Worm (Caenorhabditis elegans) whole organism, L4 larva: Measurements from ENCODE around the gene srt-53.

Source experiments
- F10B5.3 ChIP-seq: sonication (generic microtip); optimal IDR thresholded peaks from 2 replicates; lab custom pipeline; 2016; ENCODE audit warnings: mild to moderate bottlenecking, missing genetic modification characterization, missing compliant biosample characterization
- F44E2.7 ChIP-seq: fragments of 200-800 bp; sonication (Bioruptor generic); IDR thresholded peaks from 2 replicates; pipeline ENCODE4 v2.1.2; 2022; ENCODE audit warnings: missing genetic modification characterization, missing compliant biosample characterization
- F49E8.2 ChIP-seq: sonication (generic microtip); optimal IDR thresholded peaks from 2 replicates; lab custom pipeline; 2016; ENCODE audit warnings: missing compliant biosample characterization, mild to moderate bottlenecking, missing genetic modification characterization, borderline replicate concordance
- R02D3.7 ChIP-seq: fragments of 150-350 bp; sonication (generic microtip); optimal IDR thresholded peaks from 3 replicates; lab custom pipeline; 2014; ENCODE audit warnings: missing biosample characterization, missing genetic modification characterization
- T26A8.4 ChIP-seq: fragments of 200-800 bp; sonication (Bioruptor generic); IDR thresholded peaks from 2 replicates; pipeline ENCODE4 v1.3.6; 2022; ENCODE audit warnings: missing genetic modification characterization, missing compliant biosample characterization
- Y48G9A.11 ChIP-seq: fragments of 200-800 bp; sonication (Bioruptor generic); IDR thresholded peaks from 2 replicates; pipeline ENCODE4 v1.3.6; 2022; ENCODE audit warnings: missing genetic modification reagents, missing genetic modification characterization, missing compliant biosample characterization
- aha-1 ChIP-seq: fragments of 150-350 bp; peaks from one replicate; lab custom pipeline; 2014; ENCODE audit warnings: missing biosample characterization, missing genetic modification characterization
- aly-2 ChIP-seq: sonication (generic microtip); optimal IDR thresholded peaks from 2 replicates; lab custom pipeline; 2018; ENCODE audit warnings: missing biosample characterization, missing genetic modification characterization
- ceh-28 ChIP-seq: fragments of 150-350 bp; optimal IDR thresholded peaks from 2 replicates; lab custom pipeline; 2014; ENCODE audit warnings: missing biosample characterization, missing genetic modification reagents, missing genetic modification characterization
- ceh-32 ChIP-seq: sonication (generic microtip); optimal IDR thresholded peaks from 2 replicates; lab custom pipeline; 2016; ENCODE audit warnings: mild to moderate bottlenecking, missing genetic modification characterization, missing compliant biosample characterization; ENCODE audit not compliant: poor library complexity
- ces-1 ChIP-seq: fragments of 150-350 bp; sonication (generic microtip); optimal IDR thresholded peaks from 4 replicates; lab custom pipeline; 2014; ENCODE audit warnings: missing biosample characterization, missing genetic modification reagents, missing genetic modification characterization
- ctbp-1 ChIP-seq: fragments of 200-800 bp; sonication (Bioruptor generic); IDR thresholded peaks from 2 replicates; pipeline ENCODE4 v1.3.6; 2022; ENCODE audit warnings: missing genetic modification reagents, missing genetic modification characterization, missing compliant biosample characterization
- daf-12 ChIP-seq: fragments of 150-350 bp; optimal IDR thresholded peaks from 2 replicates; lab custom pipeline; 2014; ENCODE audit warnings: missing biosample characterization, missing genetic modification reagents, missing genetic modification characterization
- daf-16 ChIP-seq, 3 experiments: sonication (generic microtip); optimal IDR thresholded peaks; 2 replicates each; lab custom pipeline; 2016 to 2017; ENCODE audit warnings: missing genetic modification characterization in 3 of 3, missing genetic modification reagents in 3 of 3, mild to moderate bottlenecking in 2 of 3, missing compliant biosample characterization in 2 of 3, missing biosample characterization in 1 of 3, moderate library complexity in 1 of 3
- dmd-6 ChIP-seq: fragments of 200-800 bp; sonication (Bioruptor generic); IDR thresholded peaks from 2 replicates; pipeline ENCODE4 v1.3.6; 2022; ENCODE audit warnings: missing genetic modification reagents, missing genetic modification characterization, missing compliant biosample characterization
- dmd-8 ChIP-seq: fragments of 200-800 bp; sonication (Bioruptor generic); IDR thresholded peaks from 2 replicates; pipeline ENCODE4 v1.3.6; 2022; ENCODE audit warnings: missing genetic modification characterization, missing compliant biosample characterization
- dpl-1 ChIP-seq: fragments of 150-350 bp; optimal IDR thresholded peaks from 2 replicates; lab custom pipeline; 2014; ENCODE audit warnings: missing biosample characterization, missing genetic modification reagents, missing genetic modification characterization
- duxl-1 ChIP-seq: sonication (generic microtip); optimal IDR thresholded peaks from 2 replicates; lab custom pipeline; 2016; ENCODE audit warnings: mild to moderate bottlenecking, missing genetic modification characterization, moderate library complexity, missing compliant biosample characterization; ENCODE audit not compliant: poor library complexity
- dve-1 ChIP-seq: sonication (generic microtip); optimal IDR thresholded peaks from 2 replicates; lab custom pipeline; 2017; ENCODE audit warnings: antibody characterized with exemption, mild to moderate bottlenecking, missing genetic modification characterization, missing compliant biosample characterization; ENCODE audit not compliant: insufficient read depth
- egl-27 ChIP-seq: sonication (generic microtip); optimal IDR thresholded peaks from 3 replicates; lab custom pipeline; 2017; ENCODE audit warnings: missing biosample characterization, missing genetic modification reagents, missing genetic modification characterization
- egl-43 ChIP-seq: fragments of 200-800 bp; sonication (Bioruptor generic); IDR thresholded peaks from 2 replicates; pipeline ENCODE4 v1.3.6; 2022; ENCODE audit warnings: missing genetic modification reagents, missing genetic modification characterization, missing compliant biosample characterization
- hif-1 ChIP-seq, 2 experiments: sonication (generic microtip); optimal IDR thresholded peaks; 2 replicates each; lab custom pipeline; 2016 to 2017; ENCODE audit warnings: missing compliant biosample characterization in 2 of 2, missing genetic modification characterization in 2 of 2, missing genetic modification reagents in 2 of 2, missing genotype in 2 of 2, mild to moderate bottlenecking in 1 of 2
- hlh-11 ChIP-seq: fragments of 200-800 bp; sonication (Bioruptor generic); optimal IDR thresholded peaks from 2 replicates; lab custom pipeline; 2018; ENCODE audit warnings: mild to moderate bottlenecking, missing genetic modification characterization, missing compliant biosample characterization
- jun-1 ChIP-seq: fragments of 150-350 bp; optimal IDR thresholded peaks from 2 replicates; lab custom pipeline; 2014; ENCODE audit warnings: missing biosample characterization, missing genetic modification reagents, missing genetic modification characterization
- lin-13 ChIP-seq: fragments of 150-350 bp; optimal IDR thresholded peaks from 2 replicates; lab custom pipeline; 2014; ENCODE audit warnings: missing biosample characterization, missing genetic modification reagents, missing genetic modification characterization
- lin-29 ChIP-seq: fragments of 200-800 bp; sonication (Bioruptor generic); IDR thresholded peaks from 2 replicates; pipeline ENCODE4 v1.3.6; 2022; ENCODE audit warnings: missing genetic modification reagents, missing genetic modification characterization, missing compliant biosample characterization
- lin-38 ChIP-seq: fragments of 200-800 bp; sonication (Bioruptor generic); IDR thresholded peaks from 2 replicates; pipeline ENCODE4 v1.3.6; 2022; ENCODE audit warnings: missing genetic modification reagents, missing genetic modification characterization, missing compliant biosample characterization
- mep-1 ChIP-seq: fragments of 150-350 bp; sonication (generic microtip); optimal IDR thresholded peaks from 3 replicates; lab custom pipeline; 2014; ENCODE audit warnings: missing biosample characterization, missing genetic modification characterization
- mes-2 ChIP-seq: sonication (generic microtip); optimal IDR thresholded peaks from 2 replicates; lab custom pipeline; 2016; ENCODE audit warnings: missing genotype, mild to moderate bottlenecking, missing genetic modification characterization, missing compliant biosample characterization; ENCODE audit not compliant: poor library complexity, severe bottlenecking
- mxl-3 ChIP-seq: fragments of 200-800 bp; sonication (Bioruptor generic); optimal IDR thresholded peaks from 2 replicates; lab custom pipeline; 2018; ENCODE audit warnings: mild to moderate bottlenecking, missing genetic modification characterization, missing compliant biosample characterization
- nhr-111 ChIP-seq: fragments of 200-800 bp; sonication (Bioruptor generic); optimal IDR thresholded peaks from 2 replicates; lab custom pipeline; 2018; ENCODE audit warnings: mild to moderate bottlenecking, missing genetic modification characterization, missing compliant biosample characterization
- nhr-25 ChIP-seq: sonication (generic microtip); optimal IDR thresholded peaks from 2 replicates; lab custom pipeline; 2017; ENCODE audit warnings: missing genetic modification characterization, mild to moderate bottlenecking, missing compliant biosample characterization, antibody characterized with exemption, moderate library complexity, borderline replicate concordance; ENCODE audit not compliant: insufficient read depth
- nhr-28 ChIP-seq: fragments of 150-350 bp; optimal IDR thresholded peaks from 2 replicates; lab custom pipeline; 2014; ENCODE audit warnings: missing biosample characterization, missing genetic modification characterization
- nhr-76 ChIP-seq: fragments of 150-350 bp; optimal IDR thresholded peaks from 2 replicates; lab custom pipeline; 2014; ENCODE audit warnings: missing biosample characterization, missing genetic modification characterization
- nhr-77 ChIP-seq: fragments of 150-350 bp; optimal IDR thresholded peaks from 2 replicates; lab custom pipeline; 2014; ENCODE audit warnings: missing biosample characterization, missing genetic modification characterization
- pha-4 ChIP-seq, 2 experiments: fragments of 150-350 bp in 1 of 2; fragments of 200-800 bp in 1 of 2; sonication (Bioruptor generic) in 1 of 2; IDR thresholded peaks in 1 of 2; optimal IDR thresholded peaks in 1 of 2; 2 replicates each; pipeline versions ENCODE4 v1.3.6 to Lab custom; 2014 to 2022; ENCODE audit warnings: missing genetic modification characterization in 2 of 2, missing genetic modification reagents in 2 of 2, missing biosample characterization in 1 of 2, missing compliant biosample characterization in 1 of 2
- php-3 ChIP-seq: fragments of 200-800 bp; sonication (Bioruptor generic); IDR thresholded peaks from 2 replicates; pipeline ENCODE4 v1.3.6; 2022; ENCODE audit warnings: missing genetic modification reagents, missing genetic modification characterization, missing compliant biosample characterization
- rbr-2 ChIP-seq: sonication (generic microtip); optimal IDR thresholded peaks from 2 replicates; lab custom pipeline; 2016; ENCODE audit warnings: missing genotype, missing genetic modification characterization, missing compliant biosample characterization
- set-16 ChIP-seq: fragments of 200-800 bp; sonication (Bioruptor generic); IDR thresholded peaks from 2 replicates; pipeline ENCODE4 v1.3.6; 2022; ENCODE audit warnings: missing genetic modification reagents, missing genetic modification characterization, missing compliant biosample characterization
- spr-3 ChIP-seq: fragments of 200-800 bp; sonication (Bioruptor generic); optimal IDR thresholded peaks from 2 replicates; lab custom pipeline; 2018; ENCODE audit warnings: mild to moderate bottlenecking, missing genetic modification characterization, missing compliant biosample characterization
- tra-1 ChIP-seq: fragments of 200-800 bp; sonication (Bioruptor generic); IDR thresholded peaks from 2 replicates; pipeline ENCODE4 v1.3.6; 2022; ENCODE audit warnings: missing genetic modification reagents, missing genetic modification characterization, missing compliant biosample characterization
- unc-130 ChIP-seq: sonication (generic microtip); optimal IDR thresholded peaks from 2 replicates; lab custom pipeline; 2016; ENCODE audit warnings: missing genetic modification reagents, missing genetic modification characterization, missing compliant biosample characterization
- unc-39 ChIP-seq: sonication (generic microtip); optimal IDR thresholded peaks from 2 replicates; lab custom pipeline; 2017; ENCODE audit warnings: missing biosample characterization, missing genetic modification characterization
- unc-62 ChIP-seq, 3 experiments: fragments of 150-350 bp in 1 of 3; sonication (generic microtip); optimal IDR thresholded peaks in 2 of 3; peaks in 1 of 3; 1 replicate in 1 of 3; 2 replicates in 2 of 3; lab custom pipeline; 2014 to 2017; ENCODE audit warnings: missing biosample characterization in 3 of 3, missing genetic modification characterization in 3 of 3, missing genetic modification reagents in 3 of 3, missing genotype in 1 of 3
- zip-11 ChIP-seq: fragments of 200-800 bp; sonication (Bioruptor generic); IDR thresholded peaks from 2 replicates; pipeline ENCODE4 v1.3.6; 2022; ENCODE audit warnings: missing genetic modification characterization, missing compliant biosample characterization

The srt-53 gene

ce11 chrV:7980370-7980987, 40.3 kb upstream of the srt-53 start (continued):
- peak in 1 of 2 experiments; percentile 21 for TF ChIP-seq hif-1 (tag; optimal IDR thresholded peaks at IDR 0.05; lab: Kevin White, UChicago)
- no peak for TF ChIP-seq daf-12
- TF ChIP-seq unc-39 = no peak
- TF ChIP-seq ces-1 (GFP tag; lab: Kevin White, UChicago) = no peak
- no peak for TF ChIP-seq duxl-1 (tag; lab: Kevin White, UChicago)
- no peak for TF ChIP-seq egl-43
- no peak for TF ChIP-seq ceh-32 (tag; lab: Kevin White, UChicago)
- no peak for TF ChIP-seq F49E8.2 (tag; lab: Kevin White, UChicago)
- peak in 1 of 2 experiments; percentile 36 for TF ChIP-seq daf-16 (GFP tag; optimal IDR thresholded peaks at IDR 0.05; lab: Kevin White, UChicago)
- TF ChIP-seq daf-16 (tag; optimal IDR thresholded peaks at IDR 0.05; lab: Kevin White, UChicago) = no peak
- TF ChIP-seq jun-1 (tag; lab: Kevin White, UChicago) = no peak
- 0 out of 2 replicates have a peak, but pooled peaks have one; percentile 60 for TF ChIP-seq tra-1 (GFP tag; lab: Robert Waterston, UW)
- TF ChIP-seq dpl-1 (GFP tag; lab: Kevin White, UChicago) = peak; percentile 2
- peak; percentile 97 for TF ChIP-seq aha-1 (tag; lab: Kevin White, UChicago)
- TF ChIP-seq Y48G9A.11 (GFP tag; lab: Robert Waterston, UW) = no peak
- no peak for TF ChIP-seq nhr-77 (tag; lab: Kevin White, UChicago)
- TF ChIP-seq ceh-28 (tag; lab: Kevin White, UChicago) = no peak
- no peak for TF ChIP-seq lin-38 (GFP tag; lab: Robert Waterston, UW)
- TF ChIP-seq spr-3 (GFP tag; lab: Kevin White, UChicago) = no peak
- no peak for TF ChIP-seq F10B5.3 (tag; lab: Kevin White, UChicago)
- TF ChIP-seq egl-27 (tag; lab: Kevin White, UChicago) = no peak
- no peak for TF ChIP-seq set-16 (GFP tag; lab: Robert Waterston, UW)
- no peak for TF ChIP-seq F44E2.7
- peak; percentile 37; the same call in 1 of the 2 replicates for TF ChIP-seq ctbp-1 (GFP tag; lab: Robert Waterston, UW)
- TF ChIP-seq nhr-111 (GFP tag; lab: Kevin White, UChicago) = no peak
- TF ChIP-seq dmd-6 (GFP tag; lab: Robert Waterston, UW) = no peak
- TF ChIP-seq hlh-11 (tag; lab: Kevin White, UChicago) = peak; percentile 38
- TF ChIP-seq zip-11 = no peak
- no peak for TF ChIP-seq php-3
- no peak for TF ChIP-seq R02D3.7 (tag; lab: Kevin White, UChicago)
- TF ChIP-seq mes-2 (tag; lab: Kevin White, UChicago) = no peak
- TF ChIP-seq dmd-8 (GFP tag; lab: Robert Waterston, UW) = no peak
- peak in 1 of 2 experiments; percentile 71 for TF ChIP-seq unc-62 (GFP tag; optimal IDR thresholded peaks at IDR 0.05 in 1 of 2; lab: Kevin White, UChicago)
- no peak for TF ChIP-seq unc-62 (tag; optimal IDR thresholded peaks at IDR 0.05; lab: Kevin White, UChicago)
- no peak for TF ChIP-seq lin-29 (GFP tag; lab: Robert Waterston, UW)
- no peak for TF ChIP-seq nhr-76 (tag; lab: Kevin White, UChicago)

ce11 chrV:7978798-7979197, 38.6 kb upstream of the srt-53 start:
- TF ChIP-seq egl-43 (0 out of 2 replicates have a peak, but pooled peaks have one; percentile 49), nhr-28 (tag; lab: Kevin White, UChicago) (peak; percentile 75), unc-62 (GFP tag; optimal IDR thresholded peaks at IDR 0.05 in 1 of 2; lab: Kevin White, UChicago) (peak in 1 of 2 experiments; percentile 81), unc-62 (tag; optimal IDR thresholded peaks at IDR 0.05; lab: Kevin White, UChicago) (no peak), mxl-3 (GFP tag; lab: Kevin White, UChicago) (peak; percentile 72), aha-1 (tag; lab: Kevin White, UChicago) (no peak), tra-1 (GFP tag; lab: Robert Waterston, UW) (no peak), rbr-2 (tag; lab: Kevin White, UChicago) (peak; percentile 21), T26A8.4 (GFP tag; lab: Robert Waterston, UW) (0 out of 2 replicates have a peak, but pooled peaks have one; percentile 20), unc-130 (GFP tag; lab: Kevin White, UChicago) (no peak), F44E2.7 (0 out of 2 replicates have a peak, but pooled peaks have one; percentile 35), nhr-25 (tag; lab: Kevin White, UChicago) (peak; percentile 85), pha-4 (GFP tag; IDR thresholded peaks at IDR 0.05; lab: Robert Waterston, UW) (no peak), pha-4 (tag; optimal IDR thresholded peaks at IDR 0.05; lab: Kevin White, UChicago) (peak; percentile 0), mep-1 (tag; lab: Kevin White, UChicago) (peak; percentile 64), daf-16 (GFP tag; optimal IDR thresholded peaks at IDR 0.05; lab: Kevin White, UChicago) (no peak), daf-16 (tag; optimal IDR thresholded peaks at IDR 0.05; lab: Kevin White, UChicago) (peak; percentile 36), mes-2 (tag; lab: Kevin White, UChicago) (peak; percentile 52), dve-1 (tag; lab: Kevin White, UChicago) (peak; percentile 78), lin-13 (GFP tag; lab: Kevin White, UChicago) (no peak), aly-2 (no peak)
